Worm (Caenorhabditis elegans): ENCODE data around the gene nucb-1.

ce11 chrX:10232395-10232794, 34.9 kb downstream of the nucb-1 start:
- TF ChIP-seq nhr-12 (tag; optimal IDR thresholded peaks at IDR 0.05) (no peak), eor-1 (tag; optimal IDR thresholded peaks at IDR 0.05) (no peak), nhr-76 (tag; optimal IDR thresholded peaks at IDR 0.05) (no peak), nhr-28 (tag; optimal IDR thresholded peaks at IDR 0.05) (no peak), aly-2 (tag; optimal IDR thresholded peaks at IDR 0.05) (no peak)
